Worm (Caenorhabditis elegans) whole organism, L4/young adult: ENCODE measurements around the gene srbc-38.

Experiments used
- W03F9.2 ChIP-seq: fragments of 150-350 bp; optimal IDR thresholded peaks from 2 replicates; lab custom pipeline; 2014; ENCODE audit warnings: missing biosample characterization, missing genetic modification characterization
- dao-5 ChIP-seq: sonication (generic microtip); optimal IDR thresholded peaks from 2 replicates; lab custom pipeline; 2016; ENCODE audit warnings: missing genotype, missing genetic modification characterization, moderate library complexity, missing compliant biosample characterization

DNA sequence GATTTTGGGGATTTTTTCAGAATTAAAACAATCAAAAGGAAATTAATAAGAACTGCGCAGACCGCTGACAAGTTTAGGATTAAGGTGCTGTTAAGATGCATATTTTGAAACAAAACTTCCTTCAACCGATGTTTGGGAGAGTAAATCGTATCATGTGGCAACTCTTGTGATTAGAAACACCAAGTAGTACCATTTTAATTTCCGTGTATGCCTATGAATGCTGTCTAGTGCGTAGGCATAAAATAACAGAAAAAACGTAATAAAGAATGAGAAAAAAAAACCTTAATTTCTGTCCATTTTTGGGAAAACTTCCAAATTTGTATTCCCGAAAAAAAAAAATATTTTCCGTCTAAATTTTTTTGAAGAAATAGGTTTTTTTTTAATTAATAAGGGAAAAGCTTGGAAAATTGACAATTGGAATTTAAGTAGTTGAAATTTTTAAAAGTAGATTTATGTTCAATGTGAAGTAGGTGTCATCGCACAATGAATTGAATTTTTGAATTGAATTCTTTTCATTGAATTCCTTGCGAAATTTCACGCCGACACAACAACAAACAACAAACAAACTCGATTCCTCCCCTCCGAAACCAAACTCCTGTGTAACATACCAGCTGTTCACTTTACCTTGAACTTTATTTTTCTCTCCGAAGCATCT is 45.8 kb downstream of the srbc-38 start, which contains the start of the genes str-262 and srp-1:
- TF ChIP-seq dao-5 (tag; lab: Kevin White, UChicago) = no peak
- no peak for TF ChIP-seq W03F9.2 (tag; lab: Kevin White, UChicago)
